Worm (Caenorhabditis elegans) whole organism, late embryonic: ENCODE measurements around the gene srg-11.

ENCODE experiments used
- ceh-45 ChIP-seq: fragments of 200-800 bp; sonication (Bioruptor generic); IDR thresholded peaks from 2 replicates; pipeline ENCODE4 v1.3.6; 2022; ENCODE audit warnings: missing genetic modification reagents, missing genetic modification characterization, missing compliant biosample characterization
- dve-1 ChIP-seq: sonication (generic microtip); optimal IDR thresholded peaks from 2 replicates; lab custom pipeline; 2017; ENCODE audit warnings: antibody characterized with exemption, mild to moderate bottlenecking, missing genetic modification characterization, missing compliant biosample characterization
- nhr-232 ChIP-seq: sonication (generic microtip); optimal IDR thresholded peaks from 2 replicates; lab custom pipeline; 2016; ENCODE audit warnings: missing genetic modification characterization, missing compliant biosample characterization
- ref-2 ChIP-seq: sonication (generic microtip); optimal IDR thresholded peaks from 2 replicates; lab custom pipeline; 2016; ENCODE audit warnings: missing genetic modification characterization, missing compliant biosample characterization

DNA sequence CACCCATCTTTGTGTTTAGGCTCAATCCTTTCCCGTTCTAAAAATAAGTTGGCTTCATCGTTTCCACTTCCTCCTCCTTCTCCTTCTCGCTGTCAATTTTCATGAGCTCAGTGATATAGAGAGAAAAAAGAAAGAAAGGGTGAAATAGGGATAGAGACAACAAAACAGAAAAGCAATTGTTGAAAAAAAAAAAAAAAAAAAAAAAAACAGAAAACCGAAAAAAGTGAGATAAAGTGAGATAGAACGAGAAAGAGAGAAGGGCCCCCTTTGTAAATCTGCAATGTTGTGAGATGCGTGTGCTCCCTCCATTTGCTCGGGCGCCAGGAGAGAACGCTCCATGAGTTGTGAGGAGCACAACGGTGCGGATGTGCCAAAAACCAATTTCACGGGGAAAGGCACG, 44.1 kb downstream of the srg-11 start:
- no peak for TF ChIP-seq nhr-232 (tag; lab: Kevin White, UChicago)
- TF ChIP-seq ceh-45 (GFP tag; lab: Robert Waterston, UW), result no peak
- TF ChIP-seq dve-1 (tag; lab: Kevin White, UChicago), result no peak
- TF ChIP-seq ref-2 (tag; lab: Kevin White, UChicago), result no peak
